Worm (Caenorhabditis elegans): ENCODE results near the gene F54D1.6.

DNA sequence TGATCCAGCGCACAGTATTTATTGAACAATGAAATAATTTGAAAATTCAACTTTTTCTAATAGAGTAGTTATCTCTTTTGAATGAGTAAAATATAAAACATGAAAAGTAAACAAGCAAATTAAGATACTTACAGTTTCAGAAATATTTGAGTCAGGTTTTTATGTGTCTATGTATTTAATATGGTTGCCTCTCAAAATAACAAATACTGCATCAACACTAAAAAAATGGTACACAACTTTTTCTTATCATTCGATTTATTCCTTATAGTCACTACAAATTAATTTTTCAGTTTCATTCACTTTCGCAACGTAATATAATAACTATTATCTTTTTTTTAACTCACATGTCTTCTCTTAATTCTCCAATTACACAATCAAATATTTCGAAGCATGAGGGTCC lies 40.2 kb upstream of the F54D1.6 start:
- no peak for TF ChIP-seq F13H6.1 (tag; optimal IDR thresholded peaks at IDR 0.05)
- no peak for TF ChIP-seq mab-5 (tag; optimal IDR thresholded peaks at IDR 0.05)
- TF ChIP-seq aly-2 (tag; optimal IDR thresholded peaks at IDR 0.05) = no peak
- TF ChIP-seq lin-39 (tag; optimal IDR thresholded peaks at IDR 0.05) = no peak
- no peak for TF ChIP-seq ama-1 (optimal IDR thresholded peaks at IDR 0.05)
- no peak for TF ChIP-seq lin-11 (tag; optimal IDR thresholded peaks at IDR 0.05)
- TF ChIP-seq ceh-82 (tag; optimal IDR thresholded peaks at IDR 0.05) = no peak
- TF ChIP-seq lsy-2 (tag; optimal IDR thresholded peaks at IDR 0.05) = no peak
